Worm (Caenorhabditis elegans): ENCODE results near the gene Y38F1A.1.

- TF ChIP-seq ama-1 (optimal IDR thresholded peaks at IDR 0.05) (no peak), grh-1 (GFP tag; IDR thresholded peaks at IDR 0.05) (no peak), unc-130 (tag; optimal IDR thresholded peaks at IDR 0.05) (no peak)
Measured at ce11 chrII:12954670-12955069, at the start of gene Y38F1A.1, which contains the start of gene Y38F1A.2.

Data from whole organism, L1 larva.